Worm (Caenorhabditis elegans) whole organism, L4 larva: ENCODE measurements around the gene Y55F3BR.10.

Experiments
- aly-2 ChIP-seq: sonication (generic microtip); optimal IDR thresholded peaks from 2 replicates; lab custom pipeline; 2018; ENCODE audit warnings: missing biosample characterization, missing genetic modification characterization
- daf-12 ChIP-seq: fragments of 150-350 bp; optimal IDR thresholded peaks from 2 replicates; lab custom pipeline; 2014; ENCODE audit warnings: missing biosample characterization, missing genetic modification reagents, missing genetic modification characterization
- dve-1 ChIP-seq: sonication (generic microtip); optimal IDR thresholded peaks from 2 replicates; lab custom pipeline; 2017; ENCODE audit warnings: antibody characterized with exemption, mild to moderate bottlenecking, missing genetic modification characterization, missing compliant biosample characterization; ENCODE audit not compliant: insufficient read depth
- fkh-10 ChIP-seq: fragments of 150-350 bp; optimal IDR thresholded peaks from 2 replicates; lab custom pipeline; 2014; ENCODE audit warnings: missing biosample characterization, missing genetic modification reagents, missing genetic modification characterization
- lin-13 ChIP-seq: fragments of 150-350 bp; optimal IDR thresholded peaks from 2 replicates; lab custom pipeline; 2014; ENCODE audit warnings: missing biosample characterization, missing genetic modification reagents, missing genetic modification characterization
- nhr-11 ChIP-seq: fragments of 150-350 bp; optimal IDR thresholded peaks from 2 replicates; lab custom pipeline; 2014; ENCODE audit warnings: missing biosample characterization, missing genetic modification characterization
- pqm-1 ChIP-seq: sonication (generic microtip); optimal IDR thresholded peaks from 2 replicates; lab custom pipeline; 2017; ENCODE audit warnings: missing biosample characterization, missing genetic modification characterization
- snpc-1.2 ChIP-seq: fragments of 200-800 bp; sonication (Bioruptor generic); IDR thresholded peaks from 2 replicates; pipeline ENCODE4 v1.3.6; 2022; ENCODE audit warnings: missing genetic modification reagents, missing genetic modification characterization, missing compliant biosample characterization
- tra-1 ChIP-seq: fragments of 200-800 bp; sonication (Bioruptor generic); IDR thresholded peaks from 2 replicates; pipeline ENCODE4 v1.3.6; 2022; ENCODE audit warnings: missing genetic modification reagents, missing genetic modification characterization, missing compliant biosample characterization
- unc-39 ChIP-seq: sonication (generic microtip); optimal IDR thresholded peaks from 2 replicates; lab custom pipeline; 2017; ENCODE audit warnings: missing biosample characterization, missing genetic modification characterization

- TF ChIP-seq nhr-11 (tag; lab: Kevin White, UChicago) (no peak), snpc-1.2 (GFP tag; lab: Robert Waterston, UW) (no peak), lin-13 (no peak), dve-1 (no peak), aly-2 (tag; lab: Kevin White, UChicago) (no peak), daf-12 (tag; lab: Kevin White, UChicago) (no peak), unc-39 (tag; lab: Kevin White, UChicago) (no peak), fkh-10 (GFP tag; lab: Kevin White, UChicago) (no peak), tra-1 (GFP tag; lab: Robert Waterston, UW) (no peak), pqm-1 (tag; lab: Kevin White, UChicago) (no peak)
Observed at ce11 chrIV:873174-873788, 41.0 kb downstream of the Y55F3BR.10 start.
